Fruit fly (Drosophila melanogaster): ENCODE data around the gene okr.

Gene okr

DNA sequence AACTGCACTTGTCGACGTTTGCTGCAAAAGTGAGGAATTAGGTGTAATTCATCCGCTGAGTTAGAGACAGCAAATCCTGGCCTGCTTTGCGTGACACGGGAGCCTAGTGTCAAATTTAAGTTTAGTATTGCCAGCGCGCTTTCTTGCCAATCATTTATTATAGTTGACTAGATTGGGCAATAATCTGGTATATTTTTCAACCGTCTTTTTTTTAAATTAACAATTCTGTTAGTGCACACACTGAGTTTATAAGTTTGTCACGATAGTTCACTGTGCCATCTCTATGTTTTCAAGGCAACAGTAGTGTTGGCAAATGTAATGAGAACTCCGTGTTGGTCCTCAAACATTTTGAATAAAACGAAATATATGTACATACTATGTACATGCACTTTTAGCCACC lies 15.7 kb downstream of the okr start, which contains the start of the genes CG9641 and CG3165 (continued):
- peak; percentile 62 for TF ChIP-seq sd (tag; optimal IDR thresholded peaks at IDR 0.05)
- peak; percentile 76 for TF ChIP-seq ara (GFP tag; IDR thresholded peaks at IDR 0.05)
- TF ChIP-seq Mrtf (GFP tag; IDR thresholded peaks at IDR 0.05), result peak; percentile 54; the same call in 1 of the 3 replicates
- TF ChIP-seq CG8388 (GFP tag; optimal IDR thresholded peaks at IDR 0.05), result peak; percentile 72
- TF ChIP-seq CG9609 (GFP tag; optimal IDR thresholded peaks at IDR 0.05), result peak; percentile 87
- TF ChIP-seq B-H2 (GFP tag; optimal IDR thresholded peaks at IDR 0.05), result peak; percentile 91
- TF ChIP-seq pho (GFP tag; optimal IDR thresholded peaks at IDR 0.05), result peak; percentile 83
- peak; percentile 95 for TF ChIP-seq CG14860 (GFP tag; IDR thresholded peaks at IDR 0.05; ENCODE audit: partially characterized antibody)
- TF ChIP-seq wor (GFP tag; IDR thresholded peaks at IDR 0.05), result peak; percentile 57; the same call in 1 of the 2 replicates
- peak; percentile 42; the same call in 1 of the 2 replicates for TF ChIP-seq Poxn (GFP tag; IDR thresholded peaks at IDR 0.05)
- peak; percentile 88 for TF ChIP-seq CG6689 (GFP tag; IDR thresholded peaks at IDR 0.05)
- peak; percentile 83 for TF ChIP-seq CG9817 (tag; optimal IDR thresholded peaks at IDR 0.05)
- TF ChIP-seq cg (GFP tag; optimal IDR thresholded peaks at IDR 0.05), result no peak
- TF ChIP-seq CG13287 (GFP tag; IDR thresholded peaks at IDR 0.05; ENCODE audit: partially characterized antibody), result peak; percentile 98
- peak; percentile 46 for TF ChIP-seq gfzf (GFP tag; optimal IDR thresholded peaks at IDR 0.05)
- TF ChIP-seq Mes4 (GFP tag; optimal IDR thresholded peaks at IDR 0.05), result peak; percentile 80
- TF ChIP-seq CG10321 (GFP tag; IDR thresholded peaks at IDR 0.05), result peak; percentile 41; the same call in 1 of the 2 replicates
- no peak for TF ChIP-seq Jarid2 (GFP tag; optimal IDR thresholded peaks at IDR 0.05)
- TF ChIP-seq hth (optimal IDR thresholded peaks at IDR 0.05), result no peak
- no peak for TF ChIP-seq pros (GFP tag; optimal IDR thresholded peaks at IDR 0.05)
- TF ChIP-seq ewg (GFP tag; optimal IDR thresholded peaks at IDR 0.05), result peak; percentile 61
- peak; percentile 66 for TF ChIP-seq NK7.1 (GFP tag; optimal IDR thresholded peaks at IDR 0.05)
- TF ChIP-seq yki (optimal IDR thresholded peaks at IDR 0.05), result no peak
- TF ChIP-seq CG16863 (GFP tag; optimal IDR thresholded peaks at IDR 0.05), result peak; percentile 88
- no peak for TF ChIP-seq TFAM (GFP tag; optimal IDR thresholded peaks at IDR 0.05)
- TF ChIP-seq ind (GFP tag; optimal IDR thresholded peaks at IDR 0.05), result peak; percentile 90
- TF ChIP-seq CG7372 (GFP tag; IDR thresholded peaks at IDR 0.05), result peak; percentile 67
- TF ChIP-seq p53 (GFP tag; optimal IDR thresholded peaks at IDR 0.05), result peak; percentile 72
- no peak for TF ChIP-seq Kr (GFP tag; optimal IDR thresholded peaks at IDR 0.05)
- peak; percentile 75 for TF ChIP-seq tgo (GFP tag; IDR thresholded peaks at IDR 0.05)
- TF ChIP-seq lov (optimal IDR thresholded peaks at IDR 0.05), result no peak
- peak; percentile 69; the same call in 2 of the 3 replicates for TF ChIP-seq lov (GFP tag; IDR thresholded peaks at IDR 0.05)
- TF ChIP-seq dati (GFP tag; IDR thresholded peaks at IDR 0.05), result no peak
- TF ChIP-seq grau (tag; optimal IDR thresholded peaks at IDR 0.05), result peak; percentile 85
- no peak for TF ChIP-seq CG17385 (GFP tag; optimal IDR thresholded peaks at IDR 0.05)
- TF ChIP-seq fru (optimal IDR thresholded peaks at IDR 0.05), result no peak
- TF ChIP-seq nerfin-1 (tag; optimal IDR thresholded peaks at IDR 0.05), result peak; percentile 83
- peak; percentile 82 for TF ChIP-seq CG4282 (GFP tag; optimal IDR thresholded peaks at IDR 0.05)
- no peak; the same call in 1 of the 2 replicates for TF ChIP-seq CG4360 (GFP tag; IDR thresholded peaks at IDR 0.05)
- peak; percentile 69 for TF ChIP-seq CG16815 (GFP tag; optimal IDR thresholded peaks at IDR 0.05)
- TF ChIP-seq kay (GFP tag; optimal IDR thresholded peaks at IDR 0.05), result peak; percentile 81
- TF ChIP-seq Antp (GFP tag; optimal IDR thresholded peaks at IDR 0.05), result peak; percentile 92
- TF ChIP-seq CG7839 (tag; optimal IDR thresholded peaks at IDR 0.05), result no peak
- TF ChIP-seq zf30C (GFP tag; optimal IDR thresholded peaks at IDR 0.05), result no peak
- peak; percentile 71; the same call in 1 of the 2 replicates for TF ChIP-seq Nf-YA (GFP tag; IDR thresholded peaks at IDR 0.05)
- no peak; the same call in 1 of the 2 replicates for TF ChIP-seq CG42726 (GFP tag; IDR thresholded peaks at IDR 0.05; ENCODE audit: partially characterized antibody)
- no peak for TF ChIP-seq CG2678 (tag; optimal IDR thresholded peaks at IDR 0.05)
- TF ChIP-seq CG15514 (GFP tag; optimal IDR thresholded peaks at IDR 0.05), result peak; percentile 74
- peak; percentile 46; the same call in 1 of the 3 replicates for TF ChIP-seq CG14050 (GFP tag; IDR thresholded peaks at IDR 0.05)
- TF ChIP-seq sens-2 (GFP tag; IDR thresholded peaks at IDR 0.05), result 0 out of 2 replicates have a peak, but pooled peaks have one; percentile 37
- no peak for TF ChIP-seq nau (GFP tag; optimal IDR thresholded peaks at IDR 0.05)
- peak; percentile 64 for TF ChIP-seq CG8765 (GFP tag; IDR thresholded peaks at IDR 0.05)
